Fruit fly (Drosophila melanogaster): ENCODE data around the gene CG7800.

CG7800 gene

dm6 chr3R:8198320-8198719, 19.4 kb upstream of the CG7800 start (continued):
- TF ChIP-seq gem (tag; optimal IDR thresholded peaks at IDR 0.05) (no peak), CG16863 (GFP tag; optimal IDR thresholded peaks at IDR 0.05) (no peak), cas (GFP tag; IDR thresholded peaks at IDR 0.05) (no peak), crc (GFP tag; optimal IDR thresholded peaks at IDR 0.05) (no peak), ftz-f1 (GFP tag; optimal IDR thresholded peaks at IDR 0.05) (no peak), CG7786 (GFP tag; optimal IDR thresholded peaks at IDR 0.05) (no peak), cad (GFP tag; optimal IDR thresholded peaks at IDR 0.05) (no peak), CG13287 (GFP tag; IDR thresholded peaks at IDR 0.05; ENCODE audit: partially characterized antibody) (no peak), Vsx1 (GFP tag; optimal IDR thresholded peaks at IDR 0.05) (no peak), al (GFP tag; IDR thresholded peaks at IDR 0.05) (no peak), nmo (GFP tag; optimal IDR thresholded peaks at IDR 0.05) (no peak), CG2678 (tag; optimal IDR thresholded peaks at IDR 0.05) (no peak), seq (GFP tag; IDR thresholded peaks at IDR 0.05) (no peak), D19A (tag; optimal IDR thresholded peaks at IDR 0.05) (no peak), ERR (GFP tag; optimal IDR thresholded peaks at IDR 0.05) (no peak), stwl (tag; optimal IDR thresholded peaks at IDR 0.05) (no peak), Med (GFP tag) (peak; percentile 60), lov (optimal IDR thresholded peaks at IDR 0.05) (no peak), lov (GFP tag; IDR thresholded peaks at IDR 0.05) (no peak)

- TF ChIP-seq zen (tag; optimal IDR thresholded peaks at IDR 0.05) = peak; percentile 93
- peak in 1 of 2 experiments; percentile 4 for TF ChIP-seq tll (GFP tag; optimal IDR thresholded peaks at IDR 0.05)
- TF ChIP-seq Nf-YC (tag; optimal IDR thresholded peaks at IDR 0.05) = no peak
- no peak for TF ChIP-seq CG12071 (GFP tag; optimal IDR thresholded peaks at IDR 0.05)
These were observed 14.4 kb upstream of the CG7800 start for dm6 chr3R:8203367-8203766.

- TF ChIP-seq CG11247 (GFP tag; IDR thresholded peaks at IDR 0.05) (no peak), sima (GFP tag; optimal IDR thresholded peaks at IDR 0.05) (no peak), exex (tag; optimal IDR thresholded peaks at IDR 0.05) (no peak), pros (GFP tag; optimal IDR thresholded peaks at IDR 0.05) (no peak), CG32772 (GFP tag; IDR thresholded peaks at IDR 0.05) (no peak), CG8089 (GFP tag; optimal IDR thresholded peaks at IDR 0.05) (no peak), CG6654 (GFP tag; optimal IDR thresholded peaks at IDR 0.05) (no peak), mirr (GFP tag; optimal IDR thresholded peaks at IDR 0.05) (no peak), Dbx (GFP tag; IDR thresholded peaks at IDR 0.05) (no peak), pnt (GFP tag; optimal IDR thresholded peaks at IDR 0.05) (no peak), Sry-β (GFP tag; optimal IDR thresholded peaks at IDR 0.05) (no peak), Opbp (GFP tag; IDR thresholded peaks at IDR 0.05; ENCODE audit: partially characterized antibody) (no peak), Med (GFP tag) (no peak), onecut (GFP tag; IDR thresholded peaks at IDR 0.05) (no peak), CG1647 (GFP tag; optimal IDR thresholded peaks at IDR 0.05) (no peak), CG4282 (GFP tag; optimal IDR thresholded peaks at IDR 0.05) (no peak), CG18476 (GFP tag; optimal IDR thresholded peaks at IDR 0.05) (no peak), fru (optimal IDR thresholded peaks at IDR 0.05) (no peak)
These were observed 13.0 kb upstream of the CG7800 start, which contains the start of gene CheA84a for dm6 chr3R:8204730-8205129. Gene CheA84a, minus strand, starts transcription at chr3R:8204830.

Data from whole organism, embryonic.